Fruit fly (Drosophila melanogaster) whole organism, adult: ENCODE data around the gene CG33272.

Source experiments
- CG11617 ChIP-seq: fragments of 200-800 bp; sonication (Bioruptor generic); optimal IDR thresholded peaks from 2 replicates; lab custom pipeline; 2017; ENCODE audit warnings: mild to moderate bottlenecking, missing biosample characterization, missing genetic modification reagents, missing genetic modification characterization
- CG12768 ChIP-seq: fragments of 200-800 bp; sonication (Bioruptor generic); optimal IDR thresholded peaks from 2 replicates; lab custom pipeline; 2017; ENCODE audit warnings: missing biosample characterization, missing genetic modification characterization, mild to moderate bottlenecking, moderate library complexity, missing genetic modification reagents
- CG14711 ChIP-seq: fragments of 200-800 bp; sonication (Bioruptor generic); optimal IDR thresholded peaks from 2 replicates; lab custom pipeline; 2018; ENCODE audit warnings: missing biosample characterization, mild to moderate bottlenecking, missing genetic modification characterization, moderate library complexity
- CG1620 ChIP-seq: fragments of 200-800 bp; sonication (Bioruptor generic); optimal IDR thresholded peaks from 2 replicates; lab custom pipeline; 2016; ENCODE audit warnings: missing biosample characterization, missing genetic modification characterization
- CG33017 ChIP-seq: fragments of 200-800 bp; sonication (Bioruptor generic); optimal IDR thresholded peaks from 2 replicates; lab custom pipeline; 2018; ENCODE audit warnings: missing biosample characterization, mild to moderate bottlenecking, missing genetic modification characterization, moderate library complexity
- CG5204 ChIP-seq: fragments of 200-800 bp; sonication (Bioruptor generic); optimal IDR thresholded peaks from 2 replicates; lab custom pipeline; 2016; ENCODE audit warnings: missing biosample characterization, missing genetic modification characterization
- CG7045 ChIP-seq: fragments of 200-800 bp; sonication (Bioruptor generic); optimal IDR thresholded peaks from 2 replicates; lab custom pipeline; 2017; ENCODE audit warnings: missing biosample characterization, mild to moderate bottlenecking, missing genetic modification characterization
- CG7101 ChIP-seq: fragments of 200-800 bp; sonication (Bioruptor generic); optimal IDR thresholded peaks from 2 replicates; lab custom pipeline; 2018; ENCODE audit warnings: missing biosample characterization, mild to moderate bottlenecking, missing genetic modification characterization, moderate library complexity
- Clk ChIP-seq: fragments of 200-800 bp; sonication (Bioruptor generic); optimal IDR thresholded peaks from 2 replicates; lab custom pipeline; 2017; ENCODE audit warnings: missing biosample characterization, missing genetic modification characterization
- Crg-1 ChIP-seq: fragments of 200-800 bp; sonication (Bioruptor generic); optimal IDR thresholded peaks from 2 replicates; lab custom pipeline; 2016; ENCODE audit warnings: missing biosample characterization, missing genetic modification characterization
- Hr96 ChIP-seq: fragments of 200-800 bp; sonication (Bioruptor generic); optimal IDR thresholded peaks from 2 replicates; lab custom pipeline; 2016; ENCODE audit warnings: missing biosample characterization, missing genetic modification characterization
- Mnt ChIP-seq: fragments of 200-800 bp; sonication (Bioruptor generic); optimal IDR thresholded peaks from 2 replicates; lab custom pipeline; 2016; ENCODE audit warnings: missing biosample characterization, mild to moderate bottlenecking, missing genetic modification characterization
- bab1 ChIP-seq: fragments of 200-800 bp; sonication (Bioruptor generic); optimal IDR thresholded peaks from 3 replicates; lab custom pipeline; 2019; ENCODE audit warnings: missing biosample characterization, mild to moderate bottlenecking, missing genetic modification characterization, moderate library complexity
- cic ChIP-seq: fragments of 200-800 bp; sonication (Bioruptor generic); optimal IDR thresholded peaks from 2 replicates; lab custom pipeline; 2017; ENCODE audit warnings: missing biosample characterization, mild to moderate bottlenecking, missing genetic modification characterization, moderate library complexity
- cnc ChIP-seq, 2 experiments: fragments of >200 bp; optimal IDR thresholded peaks; 2 replicates each; lab custom pipeline; 2017
- kay ChIP-seq: fragments of 200-800 bp; sonication (Bioruptor generic); peaks from one replicate; lab custom pipeline; 2016; ENCODE audit warnings: missing biosample characterization, missing genetic modification characterization, borderline replicate concordance
- ovo ChIP-seq: fragments of 200-800 bp; sonication (Bioruptor generic); optimal IDR thresholded peaks from 2 replicates; lab custom pipeline; 2016; ENCODE audit warnings: missing biosample characterization, missing genetic modification characterization
- pad ChIP-seq: fragments of 200-800 bp; sonication (Bioruptor generic); optimal IDR thresholded peaks from 3 replicates; lab custom pipeline; 2017; ENCODE audit warnings: missing biosample characterization, missing genetic modification characterization, mild to moderate bottlenecking, moderate library complexity, missing genetic modification reagents
- tj ChIP-seq: fragments of 200-800 bp; sonication (Bioruptor generic); optimal IDR thresholded peaks from 3 replicates; lab custom pipeline; 2017; ENCODE audit warnings: missing biosample characterization, mild to moderate bottlenecking, missing genetic modification characterization, moderate library complexity
- toe ChIP-seq: fragments of 200-800 bp; sonication (Bioruptor generic); optimal IDR thresholded peaks from 2 replicates; lab custom pipeline; 2016; ENCODE audit warnings: missing biosample characterization, missing genetic modification characterization

CG33272 gene

dm6 chr3L:11522613-11523012 lies 12.2 kb upstream of the CG33272 start, which contains the start of the genes CG11714 and Fuca:
Gene CG11714, minus strand, starts transcription at chr3L:11522713.
Gene Fuca, minus strand, starts transcription at chr3L:11522713.
- TF ChIP-seq CG12768 (GFP tag; lab: Kevin White, UChicago) (no peak), tj (GFP tag; lab: Kevin White, UChicago) (peak; percentile 35), kay (GFP tag; lab: Kevin White, UChicago) (peak; percentile 82)

- TF ChIP-seq Clk (GFP tag; lab: Kevin White, UChicago) = no peak
Observed at dm6 chr3L:11516229-11516628, 5.8 kb upstream of the CG33272 start.

- TF ChIP-seq pad (GFP tag; lab: Kevin White, UChicago) (no peak), Hr96 (no peak), Crg-1 (GFP tag; lab: Kevin White, UChicago) (no peak), toe (GFP tag; lab: Kevin White, UChicago) (no peak), CG7101 (tag; lab: Kevin White, UChicago) (no peak), CG11617 (GFP tag; lab: Kevin White, UChicago) (no peak), CG1620 (no peak)
Observed at dm6 chr3L:11515349-11516079, 5.1 kb upstream of the CG33272 start.

- TF ChIP-seq CG12768 (GFP tag; lab: Kevin White, UChicago) = no peak
- TF ChIP-seq CG5204 (GFP tag; lab: Kevin White, UChicago) = no peak
- TF ChIP-seq cnc (optimal IDR thresholded peaks at IDR 0.05; lab: Kevin White, UChicago) = no peak
- TF ChIP-seq toe (GFP tag; lab: Kevin White, UChicago) = no peak
- no peak for TF ChIP-seq Hr96
- TF ChIP-seq CG14711 (tag; lab: Kevin White, UChicago) = no peak
Observed at dm6 chr3L:11513405-11513804, 3.0 kb upstream of the CG33272 start, which contains the start of gene CG7512. Gene CG7512, plus strand, starts transcription at chr3L:11513705.

dm6 chr3L:11511921-11512320 lies 1.5 kb upstream of the CG33272 start, which contains the start of gene Sgs3:
Gene Sgs3, plus strand, starts transcription at chr3L:11512221.
- TF ChIP-seq CG11617 (GFP tag; lab: Kevin White, UChicago) = no peak
- TF ChIP-seq bab1 (GFP tag; lab: Kevin White, UChicago) = no peak
- TF ChIP-seq CG1620 = no peak
- no peak for TF ChIP-seq ovo (GFP tag; lab: Kevin White, UChicago)
- TF ChIP-seq kay (GFP tag; lab: Kevin White, UChicago) = no peak
- TF ChIP-seq Clk (GFP tag; lab: Kevin White, UChicago) = no peak
- no peak for TF ChIP-seq CG12768 (GFP tag; lab: Kevin White, UChicago)
- TF ChIP-seq CG5204 (GFP tag; lab: Kevin White, UChicago) = no peak
- TF ChIP-seq pad (GFP tag; lab: Kevin White, UChicago) = no peak
- no peak for TF ChIP-seq Hr96
- no peak for TF ChIP-seq cnc (optimal IDR thresholded peaks at IDR 0.05; lab: Kevin White, UChicago)
- no peak for TF ChIP-seq CG14711 (tag; lab: Kevin White, UChicago)
- TF ChIP-seq Mnt (GFP tag; lab: Kevin White, UChicago) = no peak
- TF ChIP-seq cic (GFP tag; lab: Kevin White, UChicago) = no peak
- TF ChIP-seq tj (GFP tag; lab: Kevin White, UChicago) = no peak
- no peak for TF ChIP-seq CG7101 (tag; lab: Kevin White, UChicago)
- TF ChIP-seq toe (GFP tag; lab: Kevin White, UChicago) = no peak
- TF ChIP-seq CG7045 = no peak

- TF ChIP-seq CG5204 (GFP tag; lab: Kevin White, UChicago) = no peak
- TF ChIP-seq toe (GFP tag; lab: Kevin White, UChicago) = no peak
- TF ChIP-seq Clk (GFP tag; lab: Kevin White, UChicago) = no peak
- TF ChIP-seq CG1620 = no peak
- no peak for TF ChIP-seq bab1 (GFP tag; lab: Kevin White, UChicago)
- no peak for TF ChIP-seq CG14711 (tag; lab: Kevin White, UChicago)
- TF ChIP-seq CG33017 = no peak
Observed at dm6 chr3L:11511243-11511642, 854 bp upstream of the CG33272 start.

dm6 chr3L:11509294-11509911 lies 986 bp downstream of the CG33272 start, which contains the start of the genes Sgs8 and Sgs7:
Gene Sgs8, minus strand, starts transcription at chr3L:11509394.
Gene Sgs7, plus strand, starts transcription at chr3L:11509861.
- TF ChIP-seq CG33017 (no peak), Hr96 (no peak), CG14711 (tag; lab: Kevin White, UChicago) (no peak), CG1620 (no peak), ovo (GFP tag; lab: Kevin White, UChicago) (no peak), Clk (GFP tag; lab: Kevin White, UChicago) (no peak), cnc (optimal IDR thresholded peaks at IDR 0.05; lab: Kevin White, UChicago) (no peak), Mnt (GFP tag; lab: Kevin White, UChicago) (no peak), CG11617 (GFP tag; lab: Kevin White, UChicago) (no peak), CG7101 (tag; lab: Kevin White, UChicago) (no peak), tj (GFP tag; lab: Kevin White, UChicago) (no peak), kay (GFP tag; lab: Kevin White, UChicago) (no peak), CG5204 (GFP tag; lab: Kevin White, UChicago) (no peak), pad (GFP tag; lab: Kevin White, UChicago) (no peak), Crg-1 (GFP tag; lab: Kevin White, UChicago) (no peak), cic (GFP tag; lab: Kevin White, UChicago) (no peak), toe (GFP tag; lab: Kevin White, UChicago) (no peak), CG7045 (no peak), CG12768 (GFP tag; lab: Kevin White, UChicago) (no peak), bab1 (GFP tag; lab: Kevin White, UChicago) (no peak)
